Fruit fly (Drosophila melanogaster) whole organism, prepupa: Measurements from ENCODE around the gene beat-Ib.

ENCODE experiments used
- Blimp-1 ChIP-seq: fragments of 200-800 bp; sonication (Bioruptor generic); optimal IDR thresholded peaks from 3 replicates; lab custom pipeline; 2017; ENCODE audit warnings: missing biosample characterization, missing genetic modification characterization, mild to moderate bottlenecking, moderate library complexity, missing genetic modification reagents
- CG10669 ChIP-seq: fragments of 200-800 bp; sonication (Bioruptor generic); optimal IDR thresholded peaks from 3 replicates; lab custom pipeline; 2018; ENCODE audit warnings: missing biosample characterization, mild to moderate bottlenecking, missing genetic modification characterization, moderate library complexity
- CG11762 ChIP-seq: fragments of 200-800 bp; sonication (Bioruptor generic); optimal IDR thresholded peaks from 3 replicates; lab custom pipeline; 2016; ENCODE audit warnings: missing biosample characterization, missing genetic modification characterization; ENCODE audit not compliant: insufficient read depth
- CG11902 ChIP-seq: fragments of 200-800 bp; sonication (Bioruptor generic); optimal IDR thresholded peaks from 3 replicates; lab custom pipeline; 2016; ENCODE audit warnings: missing biosample characterization, missing genetic modification characterization
- CG15336 ChIP-seq: fragments of 200-800 bp; sonication (Bioruptor generic); IDR thresholded peaks from 2 replicates; pipeline ENCODE4 v1.3.6; 2022; ENCODE audit warnings: missing biosample characterization, missing genetic modification characterization
- CG1621 ChIP-seq: fragments of 200-800 bp; sonication (Bioruptor generic); optimal IDR thresholded peaks from 3 replicates; lab custom pipeline; 2018; ENCODE audit warnings: missing biosample characterization, mild to moderate bottlenecking, missing genetic modification characterization
- CG16779 ChIP-seq: fragments of 200-800 bp; sonication (Bioruptor generic); optimal IDR thresholded peaks from 3 replicates; lab custom pipeline; 2017; ENCODE audit warnings: missing biosample characterization, mild to moderate bottlenecking, missing genetic modification characterization
- CG31627 ChIP-seq: fragments of 200-800 bp; sonication (Bioruptor generic); optimal IDR thresholded peaks from 3 replicates; lab custom pipeline; 2016; ENCODE audit warnings: missing biosample characterization, missing genetic modification characterization
- CG34406 ChIP-seq: fragments of 200-800 bp; sonication (Bioruptor generic); optimal IDR thresholded peaks from 3 replicates; lab custom pipeline; 2016; ENCODE audit warnings: missing biosample characterization, missing genetic modification characterization
- CG3919 ChIP-seq: fragments of 200-800 bp; sonication (Bioruptor generic); optimal IDR thresholded peaks from 3 replicates; lab custom pipeline; 2016; ENCODE audit warnings: missing biosample characterization, missing genetic modification characterization
- CG4318 ChIP-seq: fragments of 200-800 bp; sonication (Bioruptor generic); optimal IDR thresholded peaks from 3 replicates; lab custom pipeline; 2017; ENCODE audit warnings: missing biosample characterization, mild to moderate bottlenecking, missing genetic modification characterization
- CG6163 ChIP-seq: fragments of 200-800 bp; sonication (Bioruptor generic); IDR thresholded peaks from 3 replicates; pipeline ENCODE4 v1.3.6; 2022; ENCODE audit warnings: missing biosample characterization, missing genetic modification characterization
- CG6276 ChIP-seq: fragments of 200-800 bp; sonication (Bioruptor generic); optimal IDR thresholded peaks from 2 replicates; lab custom pipeline; 2017; ENCODE audit warnings: missing biosample characterization, mild to moderate bottlenecking, missing genetic modification characterization
- CG6792 ChIP-seq: fragments of 200-800 bp; sonication (Bioruptor generic); optimal IDR thresholded peaks from 3 replicates; lab custom pipeline; 2016; ENCODE audit warnings: missing biosample characterization, missing genetic modification characterization
- CG6808 ChIP-seq: fragments of 200-800 bp; sonication (Bioruptor generic); optimal IDR thresholded peaks from 3 replicates; lab custom pipeline; 2017; ENCODE audit warnings: missing biosample characterization, missing genetic modification characterization, mild to moderate bottlenecking, moderate library complexity, missing genetic modification reagents
- CG7368 ChIP-seq: fragments of 200-800 bp; sonication (Bioruptor generic); optimal IDR thresholded peaks from 3 replicates; lab custom pipeline; 2016; ENCODE audit warnings: missing biosample characterization, missing genetic modification characterization
- CG8319 ChIP-seq: fragments of 200-800 bp; sonication (Bioruptor generic); optimal IDR thresholded peaks from 3 replicates; lab custom pipeline; 2016; ENCODE audit warnings: missing biosample characterization, missing genetic modification characterization
- CG8632 ChIP-seq: fragments of 200-800 bp; sonication (Bioruptor generic); optimal IDR thresholded peaks from 3 replicates; lab custom pipeline; 2016; ENCODE audit warnings: missing biosample characterization, missing genetic modification characterization
- CG9139 ChIP-seq: fragments of 200-800 bp; sonication (Bioruptor generic); optimal IDR thresholded peaks from 3 replicates; lab custom pipeline; 2017; ENCODE audit warnings: missing biosample characterization, mild to moderate bottlenecking, missing genetic modification characterization
- Eip75B ChIP-seq: fragments of 200-800 bp; sonication (Bioruptor generic); optimal IDR thresholded peaks from 3 replicates; lab custom pipeline; 2016; ENCODE audit warnings: missing biosample characterization, missing genetic modification characterization
- Eip78C ChIP-seq: fragments of 200-800 bp; sonication (Bioruptor generic); peaks from one replicate; lab custom pipeline; 2016; ENCODE audit warnings: missing biosample characterization, missing genetic modification characterization
- Eip93F ChIP-seq: fragments of 200-800 bp; sonication (Bioruptor generic); optimal IDR thresholded peaks from 2 replicates; lab custom pipeline; 2016; ENCODE audit warnings: missing biosample characterization, mild to moderate bottlenecking, missing genetic modification characterization
- Ets21C ChIP-seq: fragments of 200-800 bp; sonication (Bioruptor generic); optimal IDR thresholded peaks from 3 replicates; lab custom pipeline; 2016; ENCODE audit warnings: missing biosample characterization, missing genetic modification characterization
- Ets96B ChIP-seq: fragments of 200-800 bp; optimal IDR thresholded peaks from 2 replicates; lab custom pipeline; 2019; ENCODE audit warnings: missing biosample characterization, mild to moderate bottlenecking, missing genetic modification characterization, moderate library complexity
- Hr39 ChIP-seq: fragments of 200-800 bp; sonication (Bioruptor generic); optimal IDR thresholded peaks from 2 replicates; lab custom pipeline; 2016; ENCODE audit warnings: missing biosample characterization, missing genetic modification characterization
- Hr4 ChIP-seq: fragments of 200-800 bp; sonication (Bioruptor generic); optimal IDR thresholded peaks from 3 replicates; lab custom pipeline; 2016; ENCODE audit warnings: missing biosample characterization, missing genetic modification characterization
- Lpt ChIP-seq: fragments of 200-800 bp; sonication (Bioruptor generic); optimal IDR thresholded peaks from 3 replicates; lab custom pipeline; 2016; ENCODE audit warnings: missing biosample characterization, missing genetic modification characterization
- OdsH ChIP-seq: fragments of 200-800 bp; sonication (Bioruptor generic); optimal IDR thresholded peaks from 3 replicates; lab custom pipeline; 2016; ENCODE audit warnings: missing biosample characterization, missing genetic modification characterization
- Smox ChIP-seq: fragments of 200-800 bp; sonication (Bioruptor generic); optimal IDR thresholded peaks from 3 replicates; lab custom pipeline; 2016; ENCODE audit warnings: missing biosample characterization, missing genetic modification characterization
- Sox102F ChIP-seq: fragments of 200-800 bp; sonication (Bioruptor generic); optimal IDR thresholded peaks from 2 replicates; lab custom pipeline; 2016; ENCODE audit warnings: missing biosample characterization, mild to moderate bottlenecking, missing genetic modification characterization
- Sox14 ChIP-seq: fragments of 200-800 bp; sonication (Bioruptor generic); optimal IDR thresholded peaks from 3 replicates; lab custom pipeline; 2016; ENCODE audit warnings: missing biosample characterization, missing genetic modification characterization
- Sox15 ChIP-seq: fragments of 200-800 bp; sonication (Bioruptor generic); optimal IDR thresholded peaks from 3 replicates; lab custom pipeline; 2016; ENCODE audit warnings: missing biosample characterization, missing genetic modification characterization
- achi ChIP-seq: fragments of 200-800 bp; sonication (Bioruptor generic); optimal IDR thresholded peaks from 3 replicates; lab custom pipeline; 2016; ENCODE audit warnings: missing biosample characterization, missing genetic modification characterization
- acj6 ChIP-seq: fragments of 200-800 bp; sonication (Bioruptor generic); optimal IDR thresholded peaks from 3 replicates; lab custom pipeline; 2016; ENCODE audit warnings: missing biosample characterization, missing genetic modification characterization
- cyc ChIP-seq: fragments of 200-800 bp; sonication (Bioruptor generic); optimal IDR thresholded peaks from 3 replicates; lab custom pipeline; 2016; ENCODE audit warnings: missing biosample characterization, missing genetic modification characterization
- dac ChIP-seq: fragments of 200-800 bp; sonication (Bioruptor generic); optimal IDR thresholded peaks from 2 replicates; lab custom pipeline; 2017; ENCODE audit warnings: missing biosample characterization, mild to moderate bottlenecking, missing genetic modification characterization
- dsx ChIP-seq: fragments of 200-800 bp; optimal IDR thresholded peaks from 3 replicates; lab custom pipeline; 2019; ENCODE audit warnings: missing biosample characterization, mild to moderate bottlenecking, missing genetic modification characterization, moderate library complexity; ENCODE audit not compliant: poor library complexity, severe bottlenecking
- fd59A ChIP-seq: fragments of 200-800 bp; sonication (Bioruptor generic); optimal IDR thresholded peaks from 2 replicates; lab custom pipeline; 2017; ENCODE audit warnings: missing biosample characterization, mild to moderate bottlenecking, missing genetic modification characterization, missing genetic modification reagents
- fd85E ChIP-seq: fragments of 200-800 bp; sonication (Bioruptor generic); optimal IDR thresholded peaks from 3 replicates; lab custom pipeline; 2016; ENCODE audit warnings: missing biosample characterization, missing genetic modification characterization
- fkh ChIP-seq: fragments of 200-800 bp; sonication (Bioruptor generic); optimal IDR thresholded peaks from 3 replicates; lab custom pipeline; 2017; ENCODE audit warnings: missing biosample characterization, mild to moderate bottlenecking, missing genetic modification characterization, moderate library complexity
- net ChIP-seq: fragments of 200-800 bp; sonication (Bioruptor generic); optimal IDR thresholded peaks from 3 replicates; lab custom pipeline; 2016; ENCODE audit warnings: missing biosample characterization, missing genetic modification characterization
- pdm3 ChIP-seq: fragments of 200-800 bp; sonication (Bioruptor generic); optimal IDR thresholded peaks from 3 replicates; lab custom pipeline; 2016; ENCODE audit warnings: missing biosample characterization, missing genetic modification characterization
- spab ChIP-seq: fragments of 200-800 bp; sonication (Bioruptor generic); optimal IDR thresholded peaks from 2 replicates; lab custom pipeline; 2017; ENCODE audit warnings: missing biosample characterization, mild to moderate bottlenecking, missing genetic modification characterization, missing genetic modification reagents
- svp ChIP-seq: fragments of 200-800 bp; sonication (Bioruptor generic); peaks from one replicate; lab custom pipeline; 2016; ENCODE audit warnings: missing biosample characterization, missing genetic modification characterization
- topi ChIP-seq: fragments of 200-800 bp; sonication (Bioruptor generic); optimal IDR thresholded peaks from 3 replicates; lab custom pipeline; 2016; ENCODE audit warnings: missing biosample characterization, missing genetic modification characterization
- vri ChIP-seq: fragments of 200-800 bp; sonication (Bioruptor generic); optimal IDR thresholded peaks from 3 replicates; lab custom pipeline; 2016; ENCODE audit warnings: missing biosample characterization, mild to moderate bottlenecking, missing genetic modification characterization

The beat-Ib gene

dm6 chr2L:15909277-15909674 is 53.0 kb downstream of the beat-Ib start (continued):
- TF ChIP-seq CG4318 (GFP tag; lab: Kevin White, UChicago) (no peak), dac (GFP tag; lab: Kevin White, UChicago) (no peak), Sox15 (GFP tag; lab: Kevin White, UChicago) (no peak), Lpt (GFP tag; lab: Kevin White, UChicago) (no peak), fd85E (GFP tag; lab: Kevin White, UChicago) (no peak), OdsH (GFP tag; lab: Kevin White, UChicago) (peak; percentile 40), dsx (GFP tag; lab: Kevin White, UChicago) (peak; percentile 22), Sox102F (no peak), CG34406 (GFP tag; lab: Kevin White, UChicago) (no peak), achi (GFP tag; lab: Kevin White, UChicago) (peak; percentile 24), vri (no peak), CG8319 (GFP tag; lab: Kevin White, UChicago) (no peak), Eip75B (GFP tag; lab: Kevin White, UChicago) (no peak), net (no peak), Ets96B (tag; lab: Kevin White, UChicago) (peak; percentile 77), Smox (GFP tag; lab: Kevin White, UChicago) (no peak), CG15336 (GFP tag; lab: Robert Waterston, UW) (no peak), cyc (GFP tag; lab: Kevin White, UChicago) (no peak), Blimp-1 (GFP tag; lab: Kevin White, UChicago) (no peak), spab (peak; percentile 58), Eip93F (GFP tag; lab: Kevin White, UChicago) (no peak), CG10669 (GFP tag; lab: Kevin White, UChicago) (peak; percentile 64), Eip78C (GFP tag; lab: Kevin White, UChicago) (peak; percentile 75), CG11902 (GFP tag; lab: Kevin White, UChicago) (no peak), Sox14 (GFP tag; lab: Kevin White, UChicago) (no peak), Hr39 (GFP tag; lab: Kevin White, UChicago) (no peak), CG6808 (GFP tag; lab: Kevin White, UChicago) (peak; percentile 43), CG6276 (GFP tag; lab: Kevin White, UChicago) (no peak), fd59A (GFP tag; lab: Kevin White, UChicago) (peak; percentile 53), CG6792 (GFP tag; lab: Kevin White, UChicago) (peak; percentile 8), topi (GFP tag; lab: Kevin White, UChicago) (no peak), CG16779 (tag; lab: Kevin White, UChicago) (no peak), fkh (GFP tag; lab: Kevin White, UChicago) (no peak), CG3919 (GFP tag; lab: Kevin White, UChicago) (no peak), CG31627 (GFP tag; lab: Kevin White, UChicago) (no peak)

- TF ChIP-seq acj6 (GFP tag; lab: Kevin White, UChicago), result peak; percentile 17
- no peak for TF ChIP-seq Smox (GFP tag; lab: Kevin White, UChicago)
- TF ChIP-seq CG6163 (GFP tag; lab: Robert Waterston, UW), result peak; percentile 44; the same call in 1 of the 3 replicates
- no peak for TF ChIP-seq CG7368
- TF ChIP-seq CG31627 (GFP tag; lab: Kevin White, UChicago), result no peak
- TF ChIP-seq CG34406 (GFP tag; lab: Kevin White, UChicago), result peak; percentile 51
- TF ChIP-seq CG6808 (GFP tag; lab: Kevin White, UChicago), result no peak
- peak; percentile 3 for TF ChIP-seq topi (GFP tag; lab: Kevin White, UChicago)
- TF ChIP-seq dac (GFP tag; lab: Kevin White, UChicago), result no peak
- no peak for TF ChIP-seq pdm3
- no peak for TF ChIP-seq achi (GFP tag; lab: Kevin White, UChicago)
- no peak for TF ChIP-seq CG8319 (GFP tag; lab: Kevin White, UChicago)
- no peak for TF ChIP-seq CG10669 (GFP tag; lab: Kevin White, UChicago)
- TF ChIP-seq Ets21C, result no peak
- no peak for TF ChIP-seq spab
- no peak for TF ChIP-seq Hr4
- TF ChIP-seq Sox14 (GFP tag; lab: Kevin White, UChicago), result no peak
- no peak for TF ChIP-seq CG1621
- TF ChIP-seq CG8632 (GFP tag; lab: Kevin White, UChicago), result peak; percentile 25
- TF ChIP-seq vri, result peak; percentile 89
- TF ChIP-seq CG16779 (tag; lab: Kevin White, UChicago), result no peak
- TF ChIP-seq CG9139, result no peak
- no peak for TF ChIP-seq dsx (GFP tag; lab: Kevin White, UChicago)
- no peak for TF ChIP-seq CG11762 (GFP tag; lab: Kevin White, UChicago)
- TF ChIP-seq CG3919 (GFP tag; lab: Kevin White, UChicago), result no peak
- no peak for TF ChIP-seq CG15336 (GFP tag; lab: Robert Waterston, UW)
- no peak for TF ChIP-seq Ets96B (tag; lab: Kevin White, UChicago)
- no peak for TF ChIP-seq OdsH (GFP tag; lab: Kevin White, UChicago)
- peak; percentile 98 for TF ChIP-seq svp (GFP tag; lab: Kevin White, UChicago)
- peak; percentile 92 for TF ChIP-seq Eip75B (GFP tag; lab: Kevin White, UChicago)
Observed at dm6 chr2L:15908496-15909276, 53.5 kb downstream of the beat-Ib start.
